Fruit fly (Drosophila melanogaster) whole organism: ENCODE data around the gene mRpL22.

ENCODE experiments used
- CG8478 ChIP-seq: fragments of >200 bp; optimal IDR thresholded peaks from 2 replicates; lab custom pipeline; 2018; ENCODE audit warnings: inconsistent platforms
- Dll ChIP-seq: fragments of >200 bp; optimal IDR thresholded peaks from 2 replicates; lab custom pipeline; 2017
- EcR ChIP-seq, 2 experiments: fragments of >200 bp; optimal IDR thresholded peaks; 2 replicates each; lab custom pipeline; 2017; ENCODE audit warnings: missing biosample characterization in 2 of 2, missing genetic modification characterization in 2 of 2, missing genetic modification reagents in 2 of 2
- pan ChIP-seq: fragments of >200 bp; optimal IDR thresholded peaks from 2 replicates; lab custom pipeline; 2017
- psq ChIP-seq: fragments of >200 bp; optimal IDR thresholded peaks from 2 replicates; lab custom pipeline; 2017
- usp ChIP-seq: fragments of >200 bp; optimal IDR thresholded peaks from 2 replicates; lab custom pipeline; 2017; ENCODE audit warnings: missing biosample characterization, missing genetic modification characterization, mixed read lengths

Gene mRpL22

DNA sequence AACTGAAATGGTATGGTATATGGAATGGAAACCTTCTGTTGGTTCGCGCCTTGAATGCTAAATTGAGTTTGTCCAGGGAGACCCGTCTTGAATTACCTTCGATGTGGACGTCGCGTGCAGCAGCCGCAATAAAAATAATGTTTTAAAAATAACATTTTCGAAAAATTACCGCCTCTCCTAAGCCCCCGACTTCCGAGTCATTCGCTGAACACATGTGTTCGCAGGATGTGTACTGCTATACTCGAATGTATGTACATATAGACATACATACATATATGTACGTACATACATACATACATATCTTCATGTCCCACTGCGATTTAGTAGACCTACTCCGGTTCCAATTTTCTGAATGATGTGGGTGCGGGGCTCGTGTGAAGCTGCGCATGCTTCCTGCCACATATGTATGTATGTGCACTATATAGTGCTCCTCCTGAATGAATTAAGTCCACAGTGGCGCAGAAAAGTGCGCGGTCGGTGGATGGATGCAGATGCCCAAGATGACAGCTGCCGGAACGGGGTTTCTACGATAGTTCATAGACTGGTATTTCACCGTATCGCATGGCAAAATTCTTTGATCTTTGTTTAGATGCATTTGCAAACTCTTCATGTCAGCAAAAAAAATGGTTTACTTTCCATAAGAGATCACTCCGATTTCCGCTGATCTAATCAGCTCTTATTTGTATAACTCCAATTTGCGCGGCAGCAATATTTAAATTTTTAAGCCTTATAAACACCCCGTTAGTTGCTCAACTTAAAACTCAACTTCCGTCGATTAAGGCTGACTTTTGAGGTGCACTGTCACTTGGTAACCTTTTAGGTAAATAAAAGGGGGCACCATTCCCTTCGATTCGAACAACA, 9.3 kb upstream of the mRpL22 start:
- no peak for TF ChIP-seq pan
- TF ChIP-seq Dll, result no peak
- no peak for TF ChIP-seq CG8478 (lab: Kevin White, UChicago)
- no peak for TF ChIP-seq EcR (GFP tag; optimal IDR thresholded peaks at IDR 0.05; lab: Kevin White, UChicago)
- TF ChIP-seq psq (lab: Kevin White, UChicago), result no peak
- no peak for TF ChIP-seq usp (GFP tag; lab: Kevin White, UChicago)

DNA sequence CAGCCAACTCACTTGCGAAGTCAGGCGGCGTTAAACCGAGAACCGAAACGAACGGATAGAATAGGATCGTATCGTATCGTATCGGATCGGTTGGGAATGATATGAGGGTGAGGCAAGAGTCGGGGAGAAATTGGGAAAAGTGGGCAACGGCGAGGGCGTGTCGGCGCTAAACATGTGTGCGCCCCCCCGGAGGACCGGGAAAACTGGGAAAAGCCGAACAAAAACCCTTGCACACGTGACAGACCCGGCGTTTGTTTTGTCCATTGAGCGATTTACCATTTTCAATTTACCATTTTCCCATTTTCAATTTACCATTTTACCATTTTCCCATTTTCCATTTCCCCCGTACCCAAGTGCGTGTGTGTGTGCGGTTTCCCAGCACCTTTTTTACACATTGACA, 8.7 kb upstream of the mRpL22 start:
- TF ChIP-seq CG8478 (lab: Kevin White, UChicago) (no peak), pan (no peak), usp (GFP tag; lab: Kevin White, UChicago) (no peak), psq (lab: Kevin White, UChicago) (no peak), EcR (GFP tag; optimal IDR thresholded peaks at IDR 0.05; lab: Kevin White, UChicago) (no peak), Dll (no peak)

DNA sequence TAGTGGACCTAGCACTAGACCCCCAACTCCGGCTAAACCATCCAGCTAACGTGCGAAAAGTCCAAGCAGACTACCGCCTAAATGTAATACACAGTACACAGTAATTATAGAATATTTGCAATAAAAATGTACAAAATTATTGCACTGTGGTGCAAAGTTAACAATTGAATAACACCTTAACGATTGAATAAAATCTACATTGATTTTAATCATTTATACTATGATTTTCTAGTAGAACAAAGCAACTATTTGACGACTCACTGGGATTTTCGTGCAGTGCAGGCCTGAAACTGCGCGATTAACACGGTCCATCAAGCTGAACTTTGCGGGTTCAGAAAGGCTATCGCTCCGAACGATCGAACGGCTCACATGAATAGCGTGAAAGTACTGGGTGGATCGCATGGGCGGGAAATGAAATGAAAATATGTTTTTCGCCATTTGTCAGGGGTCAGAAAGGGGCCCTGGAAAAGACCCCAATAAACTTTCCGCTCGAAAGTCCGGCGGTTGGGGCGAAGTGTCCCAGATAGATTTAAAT, 5.5 kb upstream of the mRpL22 start:
- TF ChIP-seq pan, result no peak
- TF ChIP-seq psq (lab: Kevin White, UChicago), result no peak
- no peak for TF ChIP-seq EcR (GFP tag; optimal IDR thresholded peaks at IDR 0.05; lab: Kevin White, UChicago)
- TF ChIP-seq CG8478 (lab: Kevin White, UChicago), result no peak
- TF ChIP-seq Dll, result no peak
- no peak for TF ChIP-seq usp (GFP tag; lab: Kevin White, UChicago)

DNA sequence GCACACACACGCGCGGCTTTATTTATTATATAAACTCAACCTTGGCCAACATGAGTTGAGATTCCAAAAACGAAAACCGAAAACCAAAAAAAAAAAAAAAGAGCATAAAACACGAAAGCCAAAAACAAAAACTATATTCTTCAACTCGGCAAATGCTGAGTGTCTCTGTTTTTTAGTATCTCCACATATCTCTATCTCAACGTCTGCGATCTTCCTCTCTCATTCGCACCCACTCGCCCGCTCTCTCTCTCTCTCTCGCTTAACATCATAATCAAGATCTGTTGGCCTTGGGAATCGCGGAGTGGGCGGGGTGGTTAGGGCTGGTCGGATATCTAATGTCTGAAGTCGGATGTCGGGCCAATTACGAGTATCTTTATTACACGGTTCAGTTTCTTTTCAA, 3.5 kb upstream of the mRpL22 start:
- TF ChIP-seq usp (GFP tag; lab: Kevin White, UChicago), result no peak
- TF ChIP-seq psq (lab: Kevin White, UChicago), result no peak
- TF ChIP-seq EcR (GFP tag; optimal IDR thresholded peaks at IDR 0.05; lab: Kevin White, UChicago), result no peak
- no peak for TF ChIP-seq CG8478 (lab: Kevin White, UChicago)
- TF ChIP-seq Dll, result no peak
- no peak for TF ChIP-seq pan

DNA sequence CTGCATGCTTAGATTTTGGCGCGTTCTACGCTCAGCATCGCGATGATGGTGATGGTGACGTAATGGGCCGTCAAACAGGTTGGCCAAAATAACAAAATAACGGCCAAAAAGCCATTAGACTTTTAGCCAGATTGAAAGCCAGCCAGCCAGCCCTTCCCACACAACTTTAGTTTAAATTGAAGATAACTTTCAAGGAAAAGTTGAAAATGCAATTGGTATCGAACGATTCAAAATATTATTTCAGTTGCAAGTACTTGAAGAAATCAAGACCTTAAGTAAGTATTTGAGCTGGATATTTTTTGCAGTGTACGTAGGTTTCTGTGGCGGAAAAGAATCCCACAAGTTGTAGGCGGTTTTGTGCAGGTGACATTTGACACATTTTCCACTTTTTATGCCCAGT, 2.7 kb upstream of the mRpL22 start:
- no peak for TF ChIP-seq usp (GFP tag; lab: Kevin White, UChicago)
- TF ChIP-seq Dll, result no peak
- no peak for TF ChIP-seq psq (lab: Kevin White, UChicago)
- TF ChIP-seq pan, result no peak
- no peak for TF ChIP-seq CG8478 (lab: Kevin White, UChicago)
- TF ChIP-seq EcR (GFP tag; optimal IDR thresholded peaks at IDR 0.05; lab: Kevin White, UChicago), result no peak

DNA sequence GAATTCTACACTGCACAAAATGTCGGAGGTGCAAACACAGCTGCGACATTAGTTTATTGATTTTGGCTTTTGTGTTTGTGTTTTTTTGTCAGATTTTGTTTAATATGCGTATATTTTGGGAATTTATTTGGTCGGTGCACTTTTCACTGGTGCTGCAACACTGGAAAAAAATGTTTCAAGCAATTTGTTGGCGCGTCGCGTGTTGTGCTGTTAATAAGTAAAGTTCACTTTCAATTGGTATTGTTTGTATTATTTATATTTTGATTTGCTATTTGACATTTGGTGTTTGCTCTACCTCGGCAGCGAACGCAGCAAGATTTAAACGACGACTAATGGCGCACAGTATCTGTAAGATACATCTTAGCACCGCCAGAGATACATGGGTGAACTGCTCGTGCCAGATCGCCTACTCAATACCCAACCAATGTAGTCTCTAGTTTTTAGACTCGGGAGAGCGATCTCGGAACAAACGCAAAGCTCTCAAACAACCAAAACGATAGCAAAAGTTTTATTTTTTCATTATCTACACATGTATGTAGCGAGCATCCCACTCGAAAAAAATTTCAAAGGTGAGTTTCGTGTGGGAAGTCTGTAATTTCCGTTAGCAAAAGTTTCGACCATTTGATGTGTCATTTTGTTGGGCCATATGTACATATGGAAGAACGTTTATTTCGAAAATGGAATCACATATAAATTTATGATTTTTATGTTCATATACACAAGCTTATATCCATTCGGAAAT, 1.4 kb upstream of the mRpL22 start:
- no peak for TF ChIP-seq EcR (GFP tag; optimal IDR thresholded peaks at IDR 0.05; lab: Kevin White, UChicago)
- no peak for TF ChIP-seq psq (lab: Kevin White, UChicago)
- no peak for TF ChIP-seq CG8478 (lab: Kevin White, UChicago)

DNA sequence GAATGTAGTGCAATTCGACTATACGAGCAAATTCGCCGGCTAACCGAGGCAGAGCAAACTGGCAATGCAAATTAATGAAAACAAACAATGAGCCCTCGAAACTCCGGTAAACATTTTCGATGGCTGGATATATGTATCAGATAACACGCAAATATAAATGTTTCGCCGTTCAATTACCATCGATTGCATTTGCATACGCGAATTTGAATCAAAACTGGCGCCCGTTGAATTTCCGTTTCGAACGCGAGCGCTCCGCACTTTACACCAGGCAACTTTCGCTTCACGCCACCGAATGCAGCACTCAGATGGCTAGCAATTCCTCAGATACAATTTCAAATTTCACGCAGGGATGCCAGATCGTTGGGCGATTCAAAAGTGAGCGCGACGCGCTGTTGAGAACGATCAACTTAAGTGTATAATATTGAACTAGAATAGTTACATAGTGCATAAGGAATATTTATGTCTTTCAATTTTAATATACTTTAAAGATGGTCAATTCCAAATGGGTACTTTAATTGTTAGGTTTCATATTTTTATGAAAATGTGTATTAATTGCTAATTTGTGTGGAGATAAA, 505 bp upstream of the mRpL22 start, which contains the start of gene if:
Gene if, minus strand, starts transcription at position 294 of the 575 bp plus-strand sequence.
- TF ChIP-seq CG8478 (lab: Kevin White, UChicago) (no peak), Dll (no peak), psq (lab: Kevin White, UChicago) (no peak), pan (no peak), EcR (GFP tag; optimal IDR thresholded peaks at IDR 0.05; lab: Kevin White, UChicago) (no peak), usp (GFP tag; lab: Kevin White, UChicago) (no peak)

DNA sequence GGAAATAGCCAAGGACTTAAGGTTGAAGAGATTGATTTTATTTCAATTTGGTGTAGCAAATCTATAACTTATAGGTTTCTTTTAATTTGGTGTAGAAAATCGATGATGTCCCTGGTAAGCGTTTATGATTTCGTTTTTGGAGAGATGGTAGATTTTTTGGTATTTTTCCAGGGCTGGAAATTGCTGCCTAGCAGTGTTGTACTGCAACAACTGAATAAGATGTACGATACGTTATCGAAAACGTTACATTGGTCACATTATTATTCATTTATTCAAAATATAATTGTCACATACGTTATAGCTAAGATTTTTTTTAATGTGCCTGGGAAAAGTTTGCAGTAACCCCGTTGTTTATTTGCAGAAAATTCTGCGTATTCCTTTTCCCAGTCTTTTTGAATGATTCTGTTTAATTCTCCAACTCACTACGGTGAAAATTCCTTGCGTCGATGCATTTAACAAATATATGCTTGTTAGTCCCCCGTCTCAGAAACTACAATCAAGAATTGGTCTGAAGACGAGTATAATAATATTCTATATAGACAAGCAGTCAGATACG, 3.2 kb downstream of the mRpL22 start, which contains the start of the genes CG9609 and Sap30:
Gene CG9609, minus strand, starts transcription at position 149 of the 556 bp plus-strand sequence.
Gene Sap30, plus strand, starts transcription at position 424 of the 556 bp plus-strand sequence.
- no peak for TF ChIP-seq usp (GFP tag; lab: Kevin White, UChicago)
- no peak for TF ChIP-seq CG8478 (lab: Kevin White, UChicago)
- TF ChIP-seq pan, result no peak
- TF ChIP-seq EcR (GFP tag; optimal IDR thresholded peaks at IDR 0.05; lab: Kevin White, UChicago), result no peak
- no peak for TF ChIP-seq Dll
- TF ChIP-seq psq (lab: Kevin White, UChicago), result no peak

DNA sequence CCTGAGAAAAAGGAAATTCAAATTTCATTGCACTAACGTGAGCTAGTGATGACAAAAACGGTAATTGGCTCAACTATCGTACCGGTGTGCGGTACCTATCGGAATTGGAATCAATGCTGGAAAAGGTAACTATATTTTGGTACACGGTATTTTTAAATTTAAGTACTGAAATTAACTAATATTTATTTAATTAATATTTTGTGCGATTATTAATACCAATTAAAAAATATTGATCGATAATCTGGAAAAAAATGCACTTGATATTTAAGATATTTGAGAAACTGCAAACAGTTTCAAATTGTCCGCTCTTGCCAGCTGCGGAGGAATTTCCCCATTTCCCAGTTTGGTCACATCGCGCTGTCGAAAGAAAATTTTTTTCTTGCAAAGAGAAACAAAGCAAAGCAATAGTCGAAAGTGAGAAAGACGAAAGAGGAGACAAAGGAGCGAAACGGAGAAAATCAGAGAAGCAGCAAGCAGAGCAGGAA, 3.7 kb downstream of the mRpL22 start:
- TF ChIP-seq pan, result no peak

DNA sequence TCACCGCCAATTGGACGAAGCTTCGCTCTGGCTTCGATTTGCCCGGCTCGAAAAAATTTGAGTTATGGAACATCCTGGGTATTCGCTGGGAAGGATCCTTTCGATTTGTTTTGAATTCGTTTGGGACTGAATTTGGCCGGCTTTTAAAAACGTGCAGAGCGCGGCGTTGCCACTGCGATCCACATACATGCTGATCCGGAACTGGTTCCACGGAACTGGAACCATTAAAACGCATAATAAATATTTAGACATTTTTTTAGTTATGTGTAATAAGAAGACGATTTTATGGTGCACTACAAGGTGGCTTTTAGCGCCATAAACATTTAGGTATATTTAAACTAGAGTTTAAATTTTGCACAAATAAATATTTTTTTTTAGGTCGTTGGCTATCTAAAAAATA, 7.3 kb downstream of the mRpL22 start, which contains the start of gene Rrp45:
Gene Rrp45, minus strand, starts transcription at position 209 of the 400 bp plus-strand sequence.
- TF ChIP-seq usp (GFP tag; lab: Kevin White, UChicago) (no peak), Dll (no peak), pan (no peak), EcR (GFP tag; optimal IDR thresholded peaks at IDR 0.05; lab: Kevin White, UChicago) (no peak), psq (lab: Kevin White, UChicago) (no peak), CG8478 (lab: Kevin White, UChicago) (no peak)
